5 worm cellular contexts compared by ENCODE assay signal in genomic region chrX:16392107-16392506, ce11.
TF ChIP-seq lines count a peak whose summit lies in the region.

No protein-coding gene starts in this region.

TF ChIP-seq in whole organism, L1 larva, 84 proteins besides CTCF, POLR2A, EP300 and RAD21 (continues in another document):
- TF ChIP-seq elt-2 (tag; optimal IDR thresholded peaks at IDR 0.05; lab: Kevin White, UChicago) (no peak), fkh-4 (tag; optimal IDR thresholded peaks at IDR 0.05; lab: Kevin White, UChicago; ENCODE audit: borderline replicate concordance) (no peak), nhr-90 (tag; optimal IDR thresholded peaks at IDR 0.05; lab: Kevin White, UChicago; ENCODE audit: poor library complexity) (no peak), ceh-8 (GFP tag; optimal IDR thresholded peaks at IDR 0.05; lab: Kevin White, UChicago) (no peak), vab-15 (tag; optimal IDR thresholded peaks at IDR 0.05; lab: Kevin White, UChicago) (no peak), C16A3.4 (tag; optimal IDR thresholded peaks at IDR 0.05; lab: Kevin White, UChicago) (no peak), ama-1 (optimal IDR thresholded peaks at IDR 0.05; lab: Kevin White, UChicago) (no peak), hpl-2 (GFP tag; optimal IDR thresholded peaks at IDR 0.05; lab: Kevin White, UChicago) (no peak), mab-9 (GFP tag; IDR thresholded peaks at IDR 0.05; lab: Robert Waterston, UW) (no peak), nhr-12 (tag; optimal IDR thresholded peaks at IDR 0.05; lab: Kevin White, UChicago) (no peak), sox-4 (tag; optimal IDR thresholded peaks at IDR 0.05; lab: Kevin White, UChicago) (no peak), unc-30 (tag; optimal IDR thresholded peaks at IDR 0.05; lab: Kevin White, UChicago) (no peak), pax-3 (tag; optimal IDR thresholded peaks at IDR 0.05; lab: Kevin White, UChicago) (no peak), swsn-7 (tag; optimal IDR thresholded peaks at IDR 0.05; lab: Kevin White, UChicago) (no peak), efl-1 (optimal IDR thresholded peaks at IDR 0.05; lab: Kevin White, UChicago) (no peak), efl-1 (GFP tag; optimal IDR thresholded peaks at IDR 0.05 in 1 of 2; lab: Kevin White, UChicago) (peak in 1 of 2 experiments; percentile 89), mep-1 (tag; optimal IDR thresholded peaks at IDR 0.05; lab: Kevin White, UChicago) (no peak), nhr-47 (tag; optimal IDR thresholded peaks at IDR 0.05; lab: Kevin White, UChicago) (peak; percentile 7), lin-39 (tag; optimal IDR thresholded peaks at IDR 0.05; lab: Kevin White, UChicago) (peak; percentile 2)

TF ChIP-seq in whole organism, L3 larva, 47 proteins besides CTCF, POLR2A, EP300 and RAD21:
- no peak for TF ChIP-seq tbx-2 (tag; optimal IDR thresholded peaks at IDR 0.05; lab: Kevin White, UChicago)
- peak; percentile 0 for TF ChIP-seq egl-5 (tag; optimal IDR thresholded peaks at IDR 0.05; lab: Kevin White, UChicago)
- no peak for TF ChIP-seq zag-1 (tag; optimal IDR thresholded peaks at IDR 0.05; lab: Kevin White, UChicago)
- no peak for TF ChIP-seq nhr-23 (tag; optimal IDR thresholded peaks at IDR 0.05; lab: Kevin White, UChicago)
- TF ChIP-seq ceh-82 (tag; optimal IDR thresholded peaks at IDR 0.05; lab: Kevin White, UChicago): no peak
- no peak for TF ChIP-seq ceh-9 (tag; optimal IDR thresholded peaks at IDR 0.05; lab: Kevin White, UChicago)
- peak; percentile 65 for TF ChIP-seq nfya-1 (tag; optimal IDR thresholded peaks at IDR 0.05; lab: Kevin White, UChicago; ENCODE audit: insufficient read depth)
- TF ChIP-seq nhr-67 (tag; optimal IDR thresholded peaks at IDR 0.05; lab: Kevin White, UChicago): no peak

TF ChIP-seq in whole organism, early embryonic, 17 proteins besides CTCF, POLR2A, EP300 and RAD21:
- TF ChIP-seq hmg-4 (GFP tag; optimal IDR thresholded peaks at IDR 0.05; lab: Kevin White, UChicago): peak; percentile 6
- TF ChIP-seq ceh-36 (tag; optimal IDR thresholded peaks at IDR 0.05; lab: Kevin White, UChicago): no peak
TF ChIP-seq in whole organism, early embryonic: peak in this region for 1.

TF ChIP-seq in whole organism, midembryonic, 9 proteins besides CTCF, POLR2A, EP300 and RAD21:
- TF ChIP-seq tab-1 (GFP tag; IDR thresholded peaks at IDR 0.05; lab: Robert Waterston, UW) (0 out of 2 replicates have a peak, but pooled peaks have one; percentile 15), ref-1 (GFP tag; conservative IDR thresholded peaks at IDR 0.05; lab: Robert Waterston, UW) (0 out of 2 replicates have a peak, but pooled peaks have one; percentile 6), cog-1 (tag; optimal IDR thresholded peaks at IDR 0.05; lab: Kevin White, UChicago) (peak; percentile 1), ztf-29 (GFP tag; IDR thresholded peaks at IDR 0.05; lab: Robert Waterston, UW) (no peak)
TF ChIP-seq in whole organism, midembryonic: peak in this region for 3.

TF ChIP-seq in whole organism, young adult, 124 proteins besides CTCF, POLR2A, EP300 and RAD21:
- no peak for TF ChIP-seq F52B5.7 (tag; optimal IDR thresholded peaks at IDR 0.05; lab: Kevin White, UChicago)
- peak; percentile 87 for TF ChIP-seq zfh-2 (GFP tag; conservative IDR thresholded peaks at IDR 0.05; lab: Robert Waterston, UW)

Comparison
In these comparisons a context has a peak if more than half of its experiments do, and no peak if none do; other contexts are left out.
1. Of the 8 proteins assayed by ChIP-seq in both whole organism, young adult and whole organism, L1 larva: peak only in whole organism, young adult: none; only in whole organism, L1 larva: unc-130; in both: none; in neither: 6; mixed calls (peak in some experiments, not most) for 1.